Fruit fly (Drosophila melanogaster) whole organism, embryonic: ENCODE data around the gene CG34008.

Source experiments
- Atf6 ChIP-seq: fragments of 200-800 bp; sonication (Bioruptor generic); IDR thresholded peaks from 2 replicates; pipeline ENCODE4 v1.3.6; 2022; ENCODE audit warnings: missing biosample characterization, missing genetic modification characterization
- C15 ChIP-seq: fragments of 200-800 bp; sonication (Bioruptor generic); IDR thresholded peaks from 3 replicates; pipeline ENCODE4 v1.3.6; 2022; ENCODE audit warnings: missing biosample characterization, missing genetic modification characterization
- CG10267 ChIP-seq: fragments of 200-800 bp; sonication (Bioruptor generic); optimal IDR thresholded peaks from 2 replicates; lab custom pipeline; 2018; ENCODE audit warnings: missing biosample characterization, mild to moderate bottlenecking, missing genetic modification characterization, moderate library complexity
- CG10565 ChIP-seq: fragments of 200-800 bp; sonication (Bioruptor generic); optimal IDR thresholded peaks from 3 replicates; lab custom pipeline; 2016; ENCODE audit warnings: missing biosample characterization, mild to moderate bottlenecking, missing genetic modification characterization
- CG12071 ChIP-seq: fragments of 200-800 bp; sonication (Bioruptor generic); optimal IDR thresholded peaks from 3 replicates; lab custom pipeline; 2018; ENCODE audit warnings: missing biosample characterization, mild to moderate bottlenecking, missing genetic modification characterization
- CG12769 ChIP-seq: fragments of 200-800 bp; sonication (Bioruptor generic); optimal IDR thresholded peaks from 2 replicates; lab custom pipeline; 2019; ENCODE audit warnings: missing biosample characterization, mild to moderate bottlenecking, missing genetic modification characterization, moderate library complexity
- CG1792 ChIP-seq: fragments of 200-800 bp; sonication (Bioruptor generic); optimal IDR thresholded peaks from 2 replicates; lab custom pipeline; 2016; ENCODE audit warnings: missing biosample characterization, missing genetic modification characterization
- CG18011 ChIP-seq: fragments of 200-800 bp; sonication (Bioruptor generic); optimal IDR thresholded peaks from 2 replicates; lab custom pipeline; 2017; ENCODE audit warnings: missing biosample characterization, missing genetic modification characterization, mild to moderate bottlenecking, moderate library complexity, missing genotype
- CG18764 ChIP-seq: fragments of 200-800 bp; sonication (Bioruptor generic); optimal IDR thresholded peaks from 3 replicates; lab custom pipeline; 2016; ENCODE audit warnings: missing biosample characterization, missing genetic modification characterization
- CG2199 ChIP-seq: fragments of 200-800 bp; sonication (Bioruptor generic); IDR thresholded peaks from 3 replicates; pipeline ENCODE4 v1.3.6; 2022; ENCODE audit warnings: missing biosample characterization, missing genetic modification characterization
- CG2889 ChIP-seq: fragments of 200-800 bp; sonication (Bioruptor generic); IDR thresholded peaks from 3 replicates; pipeline ENCODE4 v1.3.6; 2022; ENCODE audit warnings: missing biosample characterization, missing genetic modification characterization
- CG32532 ChIP-seq: fragments of 200-800 bp; sonication (Bioruptor generic); IDR thresholded peaks from 2 replicates; pipeline ENCODE4 v1.3.6; 2022; ENCODE audit warnings: missing biosample characterization, missing genetic modification characterization
- CG4707 ChIP-seq: fragments of 200-800 bp; sonication (Bioruptor generic); optimal IDR thresholded peaks from 2 replicates; lab custom pipeline; 2018; ENCODE audit warnings: missing biosample characterization, mild to moderate bottlenecking, missing genetic modification characterization, moderate library complexity
- CG6254 ChIP-seq: fragments of 200-800 bp; sonication (Bioruptor generic); optimal IDR thresholded peaks from 3 replicates; lab custom pipeline; 2017; ENCODE audit warnings: mild to moderate bottlenecking, missing biosample characterization, missing genetic modification reagents, missing genetic modification characterization
- CG6813 ChIP-seq: fragments of 200-800 bp; sonication (Bioruptor generic); optimal IDR thresholded peaks from 2 replicates; lab custom pipeline; 2017; ENCODE audit warnings: missing biosample characterization, missing genetic modification characterization, mild to moderate bottlenecking, moderate library complexity, missing genetic modification reagents
- CG6854 ChIP-seq: fragments of 200-800 bp; sonication (Bioruptor generic); optimal IDR thresholded peaks from 3 replicates; lab custom pipeline; 2017; ENCODE audit warnings: missing biosample characterization, mild to moderate bottlenecking, missing genetic modification characterization
- CG7928 ChIP-seq: fragments of 200-800 bp; sonication (Bioruptor generic); optimal IDR thresholded peaks from 2 replicates; lab custom pipeline; 2017; ENCODE audit warnings: missing biosample characterization, mild to moderate bottlenecking, missing genetic modification characterization
- CG8089 ChIP-seq: fragments of 200-800 bp; sonication (Bioruptor generic); optimal IDR thresholded peaks from 3 replicates; lab custom pipeline; 2016; ENCODE audit warnings: missing biosample characterization, missing genetic modification characterization
- CG9932 ChIP-seq: fragments of 200-800 bp; sonication (Bioruptor generic); IDR thresholded peaks from 2 replicates; pipeline ENCODE4 v1.3.6; 2022; ENCODE audit warnings: missing biosample characterization, missing genetic modification characterization
- Dbx ChIP-seq: fragments of 200-800 bp; sonication (Bioruptor generic); IDR thresholded peaks from 3 replicates; pipeline ENCODE4 v1.3.6; 2022; ENCODE audit warnings: missing biosample characterization, missing genetic modification characterization
- Dp ChIP-seq: fragments of 200-800 bp; sonication (Bioruptor generic); optimal IDR thresholded peaks from 2 replicates; lab custom pipeline; 2018; ENCODE audit warnings: missing biosample characterization, mild to moderate bottlenecking, missing genetic modification characterization, moderate library complexity
- GATAe ChIP-seq: fragments of 200-800 bp; sonication (Bioruptor generic); conservative IDR thresholded peaks from 2 replicates; pipeline ENCODE4 v1.3.6; 2022; ENCODE audit warnings: missing biosample characterization, missing genetic modification characterization
- Gsc ChIP-seq: fragments of 200-800 bp; sonication (Bioruptor generic); IDR thresholded peaks from 2 replicates; pipeline ENCODE4 v1.3.6; 2022; ENCODE audit warnings: missing biosample characterization, missing genetic modification characterization
- Meics ChIP-seq: fragments of 200-800 bp; sonication (Bioruptor generic); optimal IDR thresholded peaks from 2 replicates; lab custom pipeline; 2017; ENCODE audit warnings: missing biosample characterization, mild to moderate bottlenecking, missing genetic modification characterization
- PHDP ChIP-seq: fragments of 200-800 bp; sonication (Bioruptor generic); optimal IDR thresholded peaks from 3 replicates; lab custom pipeline; 2018; ENCODE audit warnings: missing biosample characterization, mild to moderate bottlenecking, missing genetic modification characterization, moderate library complexity
- Ravus ChIP-seq: fragments of 200-800 bp; sonication (Bioruptor generic); IDR thresholded peaks from 2 replicates; pipeline ENCODE4 v1.3.6; 2022; ENCODE audit warnings: missing biosample characterization, missing genetic modification characterization
- Sox100B ChIP-seq: fragments of 200-800 bp; sonication (Bioruptor generic); optimal IDR thresholded peaks from 3 replicates; lab custom pipeline; 2018; ENCODE audit warnings: missing biosample characterization, mild to moderate bottlenecking, missing genetic modification characterization
- Sox102F ChIP-seq: fragments of 200-800 bp; sonication (Bioruptor generic); optimal IDR thresholded peaks from 2 replicates; lab custom pipeline; 2018; ENCODE audit warnings: missing biosample characterization, mild to moderate bottlenecking, missing genetic modification characterization, moderate library complexity
- abd-A ChIP-seq: fragments of 200-800 bp; sonication (Bioruptor generic); optimal IDR thresholded peaks from 3 replicates; lab custom pipeline; 2019; ENCODE audit warnings: missing biosample characterization, mild to moderate bottlenecking, missing genetic modification characterization, moderate library complexity
- ap ChIP-seq: fragments of 200-800 bp; sonication (Bioruptor generic); IDR thresholded peaks from 2 replicates; pipeline ENCODE4 v1.3.6; 2022; ENCODE audit warnings: missing biosample characterization, missing genetic modification characterization
- btn ChIP-seq: fragments of 200-800 bp; sonication (Bioruptor generic); optimal IDR thresholded peaks from 2 replicates; lab custom pipeline; 2016; ENCODE audit warnings: missing biosample characterization, missing genetic modification characterization
- chn ChIP-seq: fragments of 200-800 bp; sonication (Bioruptor generic); optimal IDR thresholded peaks from 2 replicates; lab custom pipeline; 2016; ENCODE audit warnings: missing biosample characterization, missing genetic modification characterization
- corto ChIP-seq: fragments of 200-800 bp; sonication (Bioruptor generic); optimal IDR thresholded peaks from 2 replicates; lab custom pipeline; 2016; ENCODE audit warnings: missing biosample characterization, mild to moderate bottlenecking, missing genetic modification characterization, moderate library complexity
- ems ChIP-seq: fragments of 200-800 bp; sonication (Bioruptor generic); optimal IDR thresholded peaks from 3 replicates; lab custom pipeline; 2016; ENCODE audit warnings: missing biosample characterization, missing genetic modification characterization
- ftz-f1 ChIP-seq: fragments of 200-800 bp; sonication (Bioruptor generic); optimal IDR thresholded peaks from 2 replicates; lab custom pipeline; 2016; ENCODE audit warnings: missing biosample characterization, missing genetic modification characterization
- gsb-n ChIP-seq: fragments of 200-800 bp; sonication (Bioruptor generic); optimal IDR thresholded peaks from 3 replicates; lab custom pipeline; 2018; ENCODE audit warnings: missing biosample characterization, mild to moderate bottlenecking, missing genetic modification characterization
- hth ChIP-seq: fragments of >200 bp; optimal IDR thresholded peaks from 2 replicates; lab custom pipeline; 2017; ENCODE audit warnings: inconsistent platforms
- ind ChIP-seq: fragments of 200-800 bp; sonication (Bioruptor generic); optimal IDR thresholded peaks from 3 replicates; lab custom pipeline; 2016; ENCODE audit warnings: missing biosample characterization, missing genetic modification characterization
- ken ChIP-seq: fragments of 200-800 bp; sonication (Bioruptor generic); IDR thresholded peaks from 3 replicates; pipeline ENCODE4 v1.3.6; 2022; ENCODE audit warnings: missing biosample characterization, missing genetic modification characterization
- lbe ChIP-seq: fragments of 200-800 bp; sonication (Bioruptor generic); optimal IDR thresholded peaks from 2 replicates; lab custom pipeline; 2016; ENCODE audit warnings: missing biosample characterization, mild to moderate bottlenecking, missing genetic modification characterization
- lmd ChIP-seq: fragments of 200-800 bp; sonication (Bioruptor generic); IDR thresholded peaks from 2 replicates; pipeline ENCODE4 v1.3.6; 2022; ENCODE audit warnings: missing biosample characterization, missing genetic modification characterization
- pho ChIP-seq: fragments of 200-800 bp; sonication (Bioruptor generic); optimal IDR thresholded peaks from 2 replicates; lab custom pipeline; 2016; ENCODE audit warnings: missing biosample characterization, missing genetic modification characterization
- pzg ChIP-seq: fragments of 200-800 bp; sonication (Bioruptor generic); optimal IDR thresholded peaks from 3 replicates; lab custom pipeline; 2018; ENCODE audit warnings: missing biosample characterization, mild to moderate bottlenecking, missing genetic modification characterization, moderate library complexity
- row ChIP-seq: fragments of 200-800 bp; sonication (Bioruptor generic); IDR thresholded peaks from 3 replicates; pipeline ENCODE4 v1.3.6; 2022; ENCODE audit warnings: missing biosample characterization, missing genetic modification characterization
- sqz ChIP-seq: fragments of 200-800 bp; sonication (Bioruptor generic); optimal IDR thresholded peaks from 3 replicates; lab custom pipeline; 2018; ENCODE audit warnings: missing biosample characterization, mild to moderate bottlenecking, missing genetic modification characterization
- stc ChIP-seq: fragments of 200-800 bp; sonication (Bioruptor generic); IDR thresholded peaks from 2 replicates; pipeline ENCODE4 v1.3.6; 2022; ENCODE audit warnings: missing biosample characterization, missing genetic modification characterization
- trh ChIP-seq: fragments of 200-800 bp; sonication (Bioruptor generic); optimal IDR thresholded peaks from 2 replicates; lab custom pipeline; 2016; ENCODE audit warnings: missing biosample characterization, missing genetic modification characterization
- ttk ChIP-seq: fragments of 200-800 bp; sonication (Bioruptor generic); IDR thresholded peaks from 2 replicates; pipeline ENCODE4 v2.1.2; 2022; ENCODE audit warnings: missing biosample characterization, missing genetic modification characterization
- tup ChIP-seq: fragments of 200-800 bp; sonication (Bioruptor generic); optimal IDR thresholded peaks from 2 replicates; lab custom pipeline; 2016; ENCODE audit warnings: missing biosample characterization, mild to moderate bottlenecking, missing genetic modification characterization, moderate library complexity

The CG34008 gene

DNA sequence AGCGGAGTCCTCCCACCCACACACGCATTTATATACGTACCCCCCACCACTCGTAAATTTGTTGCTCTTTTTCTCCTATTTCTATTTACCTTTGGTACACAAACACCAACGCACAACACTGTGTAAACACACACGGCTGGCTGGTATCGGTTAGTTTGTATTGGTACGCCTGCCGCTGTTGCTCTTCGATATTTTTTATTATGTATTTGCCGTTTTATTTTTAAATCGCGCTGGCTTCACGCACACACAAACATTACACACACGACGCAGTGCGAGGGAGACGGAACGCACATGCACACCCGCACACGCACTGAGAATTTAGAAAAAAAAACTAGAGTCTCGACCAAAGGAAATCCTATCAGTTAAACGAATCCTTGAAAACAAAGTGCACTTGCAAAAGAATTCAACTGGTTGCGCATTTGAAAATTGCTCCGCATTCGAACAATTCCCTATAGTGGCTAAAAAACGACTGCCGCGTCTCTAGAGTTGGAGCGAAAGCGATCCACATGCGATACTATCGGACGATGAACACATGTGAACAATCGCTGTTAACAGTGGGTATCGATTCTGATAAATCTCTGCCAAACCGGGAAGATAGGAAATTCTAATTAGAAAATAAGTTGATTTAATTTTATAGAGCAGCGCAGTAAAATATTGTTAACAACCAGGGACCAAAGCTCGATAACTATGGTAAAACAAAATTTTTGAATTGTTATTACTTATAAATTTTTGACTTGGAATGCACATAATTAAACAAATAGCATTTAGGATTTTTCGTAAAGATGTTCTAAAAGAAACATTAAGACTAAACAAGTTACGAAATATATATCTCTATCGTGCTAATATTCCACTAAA, 30.5 kb downstream of the CG34008 start (continued):
- TF ChIP-seq Meics (GFP tag; lab: Kevin White, UChicago): peak; percentile 21
- peak; percentile 78 for TF ChIP-seq CG6854 (GFP tag; lab: Kevin White, UChicago)
- 0 out of 3 replicates have a peak, but pooled peaks have one; percentile 7 for TF ChIP-seq CG2199
- TF ChIP-seq hth (lab: Kevin White, UChicago): no peak
- peak; percentile 44 for TF ChIP-seq tup
- peak; percentile 83 for TF ChIP-seq sqz (GFP tag; lab: Kevin White, UChicago)
- TF ChIP-seq CG9932 (GFP tag; lab: Robert Waterston, UW): peak; percentile 55
- TF ChIP-seq CG12071 (GFP tag; lab: Kevin White, UChicago): peak; percentile 96
- TF ChIP-seq CG10565 (GFP tag; lab: Kevin White, UChicago): no peak
- TF ChIP-seq CG1792: peak; percentile 49
- TF ChIP-seq stc (GFP tag; lab: Robert Waterston, UW): peak; percentile 69; the same call in 1 of the 2 replicates
- peak; percentile 80 for TF ChIP-seq PHDP
- TF ChIP-seq Dp (GFP tag; lab: Kevin White, UChicago): peak; percentile 53
- TF ChIP-seq CG12769 (tag; lab: Kevin White, UChicago): peak; percentile 84
- peak; percentile 28 for TF ChIP-seq CG32532 (GFP tag; lab: Robert Waterston, UW)
- TF ChIP-seq Dbx (GFP tag; lab: Robert Waterston, UW): peak; percentile 49; the same call in 2 of the 3 replicates
- TF ChIP-seq ap: peak; percentile 29; the same call in 1 of the 2 replicates
- TF ChIP-seq row (GFP tag; lab: Robert Waterston, UW): no peak; the same call in 2 of the 3 replicates
- TF ChIP-seq Sox102F (GFP tag; lab: Kevin White, UChicago): peak; percentile 42
- no peak for TF ChIP-seq ttk (GFP tag; lab: Robert Waterston, UW)
- TF ChIP-seq Atf6: peak; percentile 72; the same call in 1 of the 2 replicates
- TF ChIP-seq CG18011 (GFP tag; lab: Kevin White, UChicago): peak; percentile 61
- TF ChIP-seq ken: no peak
- TF ChIP-seq pzg: peak; percentile 69
- peak; percentile 56 for TF ChIP-seq corto (GFP tag; lab: Kevin White, UChicago)
- TF ChIP-seq Ravus (GFP tag; lab: Robert Waterston, UW): no peak
- no peak for TF ChIP-seq ind (GFP tag; lab: Kevin White, UChicago)
- TF ChIP-seq CG6254 (GFP tag; lab: Kevin White, UChicago): peak; percentile 69
- TF ChIP-seq CG7928: peak; percentile 49
- TF ChIP-seq CG10267 (tag; lab: Kevin White, UChicago): peak; percentile 3
- TF ChIP-seq CG6813 (GFP tag; lab: Kevin White, UChicago): peak; percentile 96
- no peak; the same call in 2 of the 3 replicates for TF ChIP-seq C15 (GFP tag; lab: Robert Waterston, UW)
- TF ChIP-seq ftz-f1 (GFP tag; lab: Kevin White, UChicago): peak; percentile 27
- TF ChIP-seq Sox100B (GFP tag; lab: Kevin White, UChicago): peak; percentile 67
- no peak for TF ChIP-seq Gsc (GFP tag; lab: Robert Waterston, UW)
- TF ChIP-seq CG8089 (GFP tag; lab: Kevin White, UChicago): peak; percentile 24
- 0 out of 3 replicates have a peak, but pooled peaks have one; percentile 41 for TF ChIP-seq CG2889 (GFP tag; lab: Robert Waterston, UW)
- peak; percentile 69 for TF ChIP-seq abd-A (tag; lab: Kevin White, UChicago)
- peak; percentile 35 for TF ChIP-seq chn
- TF ChIP-seq lmd (GFP tag; lab: Robert Waterston, UW): no peak
- peak; percentile 93 for TF ChIP-seq CG4707 (GFP tag; lab: Kevin White, UChicago)
- no peak for TF ChIP-seq GATAe (GFP tag; lab: Robert Waterston, UW)
- TF ChIP-seq gsb-n: peak; percentile 63
- TF ChIP-seq pho (GFP tag; lab: Kevin White, UChicago): no peak
- peak; percentile 49 for TF ChIP-seq btn (GFP tag; lab: Kevin White, UChicago)
- TF ChIP-seq trh: no peak
- peak; percentile 49 for TF ChIP-seq CG18764
- peak; percentile 62 for TF ChIP-seq lbe (GFP tag; lab: Kevin White, UChicago)
- peak; percentile 46 for TF ChIP-seq ems (GFP tag; lab: Kevin White, UChicago)
